Worm (Caenorhabditis elegans) whole organism, L4/young adult: Measurements from ENCODE around the gene Y54G2A.40.

Experiments
- W03F9.2 ChIP-seq: fragments of 150-350 bp; optimal IDR thresholded peaks from 2 replicates; lab custom pipeline; 2014; ENCODE audit warnings: missing biosample characterization, missing genetic modification characterization
- dao-5 ChIP-seq: sonication (generic microtip); optimal IDR thresholded peaks from 2 replicates; lab custom pipeline; 2016; ENCODE audit warnings: missing genotype, missing genetic modification characterization, moderate library complexity, missing compliant biosample characterization
- him-1 ChIP-seq: sonication (generic microtip); optimal IDR thresholded peaks from 2 replicates; lab custom pipeline; 2016; ENCODE audit warnings: missing genotype, missing genetic modification reagents, missing genetic modification characterization, missing compliant biosample characterization

- TF ChIP-seq W03F9.2 (tag; lab: Kevin White, UChicago) (no peak), dao-5 (tag; lab: Kevin White, UChicago) (no peak), him-1 (tag; lab: Kevin White, UChicago) (no peak)
Observed at ce11 chrIV:2843882-2844281, 2.4 kb upstream of the Y54G2A.40 start, which contains the start of gene Y54G2A.15.
